Worm (Caenorhabditis elegans) whole organism, mixed stage, embryonic: ENCODE results near the gene apc-17.

Source experiments
- elt-3 ChIP-seq: fragments of 150-350 bp; optimal IDR thresholded peaks from 2 replicates; lab custom pipeline; 2014; ENCODE audit warnings: missing biosample characterization, missing genetic modification characterization
- nhr-28 ChIP-seq: fragments of 150-350 bp; optimal IDR thresholded peaks from 2 replicates; lab custom pipeline; 2014; ENCODE audit warnings: missing biosample characterization, missing genetic modification characterization
- pha-4 ChIP-seq: fragments of 150-350 bp; optimal IDR thresholded peaks from 2 replicates; lab custom pipeline; 2018; ENCODE audit warnings: missing biosample characterization, missing genetic modification reagents, missing genetic modification characterization

DNA sequence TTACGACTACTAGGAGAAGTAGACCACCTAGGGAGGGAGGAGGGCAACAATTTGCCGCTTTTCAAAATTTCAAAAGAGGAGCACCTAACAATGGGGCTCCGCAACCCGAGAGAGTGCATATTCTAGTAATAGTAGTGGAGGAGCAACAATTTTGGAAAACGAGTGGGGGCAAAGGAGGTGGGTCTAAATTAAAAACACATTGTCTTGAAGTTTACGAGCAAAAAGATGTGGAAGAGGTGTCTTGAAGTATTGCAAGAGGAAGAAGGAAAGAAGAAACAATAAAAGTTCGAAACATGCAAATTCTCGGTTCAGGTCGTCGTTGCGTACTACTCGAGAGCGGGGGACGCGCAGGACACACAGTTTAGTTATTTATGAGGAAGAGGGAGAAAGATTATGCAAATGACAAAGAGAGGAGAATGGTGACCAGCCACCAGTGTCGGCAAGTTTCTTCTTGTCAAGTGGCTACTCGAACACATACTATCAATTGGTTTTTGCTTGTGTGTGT, 43.7 kb upstream of the apc-17 start:
- TF ChIP-seq nhr-28 (tag; lab: Kevin White, UChicago) = no peak
- TF ChIP-seq elt-3 (tag; lab: Kevin White, UChicago) = no peak
- no peak for TF ChIP-seq pha-4
